Worm (Caenorhabditis elegans): ENCODE results near the gene srz-101.

srz-101 gene

ce11 chrV:16647093-16647492 lies 47.5 kb upstream of the srz-101 start, which contains the start of gene W06G6.10:
Gene W06G6.10, minus strand, starts transcription at chrV:16647193.
- TF ChIP-seq B0261.1 (tag; optimal IDR thresholded peaks at IDR 0.05) = no peak

ce11 chrV:16648317-16649018 lies 46.2 kb upstream of the srz-101 start, which contains the start of gene W06G6.20:
Gene W06G6.20, minus strand, starts transcription at chrV:16648367.
- TF ChIP-seq pbrm-1 (GFP tag; IDR thresholded peaks at IDR 0.05) (peak; percentile 63; the same call in 1 of the 2 replicates), snpc-1.1 (tag; optimal IDR thresholded peaks at IDR 0.05; ENCODE audit: insufficient read depth) (peak; percentile 75), let-526 (GFP tag; IDR thresholded peaks at IDR 0.05) (no peak), Y67H2A.10 (GFP tag; conservative IDR thresholded peaks at IDR 0.05) (no peak), attf-5 (GFP tag; optimal IDR thresholded peaks at IDR 0.05) (no peak), rcor-1 (GFP tag; IDR thresholded peaks at IDR 0.05) (no peak; the same call in 1 of the 2 replicates), mxl-1 (tag; optimal IDR thresholded peaks at IDR 0.05) (peak; percentile 24), F33H1.4 (GFP tag; IDR thresholded peaks at IDR 0.05) (no peak), ztf-28 (GFP tag; IDR thresholded peaks at IDR 0.05) (no peak), ztf-25 (GFP tag; IDR thresholded peaks at IDR 0.05) (peak; percentile 61; the same call in 1 of the 2 replicates), chd-7 (tag; optimal IDR thresholded peaks at IDR 0.05) (no peak), fkh-3 (tag; optimal IDR thresholded peaks at IDR 0.05) (no peak), nfya-1 (tag; optimal IDR thresholded peaks at IDR 0.05; ENCODE audit: borderline replicate concordance, insufficient read depth) (no peak), aptf-3 (GFP tag; IDR thresholded peaks at IDR 0.05) (no peak), ztf-26 (tag; optimal IDR thresholded peaks at IDR 0.05) (no peak), F49E8.2 (tag; optimal IDR thresholded peaks at IDR 0.05; ENCODE audit: insufficient read depth) (no peak), madf-8 (GFP tag; conservative IDR thresholded peaks at IDR 0.05) (no peak), lin-40 (tag; optimal IDR thresholded peaks at IDR 0.05) (no peak), xnd-1 (tag; optimal IDR thresholded peaks at IDR 0.05) (no peak), nhr-120 (GFP tag; IDR thresholded peaks at IDR 0.05) (no peak), F52B5.7 (tag; optimal IDR thresholded peaks at IDR 0.05) (no peak), ets-4 (GFP tag; optimal IDR thresholded peaks at IDR 0.05) (no peak), sdz-38 (tag; optimal IDR thresholded peaks at IDR 0.05) (no peak), nhr-80 (tag; optimal IDR thresholded peaks at IDR 0.05) (peak; percentile 3), T07F8.4 (tag; optimal IDR thresholded peaks at IDR 0.05) (peak; percentile 40), ztf-6 (GFP tag; IDR thresholded peaks at IDR 0.05) (no peak), B0336.3 (GFP tag; IDR thresholded peaks at IDR 0.05) (no peak), lsl-1 (GFP tag; optimal IDR thresholded peaks at IDR 0.05) (no peak), egl-44 (GFP tag; IDR thresholded peaks at IDR 0.05) (no peak), ztf-22 (GFP tag; optimal IDR thresholded peaks at IDR 0.05) (no peak), atf-7 (tag; optimal IDR thresholded peaks at IDR 0.05) (no peak), ceh-100 (GFP tag; IDR thresholded peaks at IDR 0.05) (0 out of 2 replicates have a peak, but pooled peaks have one; percentile 9), F22D6.2 (tag; optimal IDR thresholded peaks at IDR 0.05) (no peak), ztf-3 (GFP tag; optimal IDR thresholded peaks at IDR 0.05) (no peak), ztf-18 (tag; optimal IDR thresholded peaks at IDR 0.05) (peak; percentile 37), hsf-1 (GFP tag; IDR thresholded peaks at IDR 0.05) (peak; percentile 20; the same call in 1 of the 2 replicates), F23B12.7 (tag; optimal IDR thresholded peaks at IDR 0.05; ENCODE audit: insufficient read depth) (peak; percentile 70), lin-54 (GFP tag; optimal IDR thresholded peaks at IDR 0.05) (peak; percentile 10), hlh-26 (GFP tag; conservative IDR thresholded peaks at IDR 0.05) (no peak), sptf-2 (GFP tag; optimal IDR thresholded peaks at IDR 0.05) (no peak), ceh-27 (GFP tag; optimal IDR thresholded peaks at IDR 0.05) (no peak), efl-1 (GFP tag; optimal IDR thresholded peaks at IDR 0.05) (no peak), tlf-1 (GFP tag; optimal IDR thresholded peaks at IDR 0.05) (no peak), egl-18 (GFP tag; IDR thresholded peaks at IDR 0.05) (no peak)
